Fruit fly (Drosophila melanogaster) whole organism, embryonic: ENCODE results near the gene CG5096.
A peak's percentile ranks its signal among the peaks of the same experiment; 100 is the strongest.

ENCODE experiments used
- Asciz ChIP-seq: fragments of 200-800 bp; sonication (Bioruptor generic); optimal IDR thresholded peaks from 2 replicates; lab custom pipeline; 2017; ENCODE audit warnings: missing biosample characterization, mild to moderate bottlenecking, missing genetic modification characterization, missing genetic modification reagents
- B-H2 ChIP-seq: fragments of 200-800 bp; sonication (Bioruptor generic); optimal IDR thresholded peaks from 2 replicates; lab custom pipeline; 2018; ENCODE audit warnings: missing biosample characterization, mild to moderate bottlenecking, missing genetic modification characterization
- CG10366 ChIP-seq: fragments of 200-800 bp; sonication (Bioruptor generic); IDR thresholded peaks from 2 replicates; pipeline ENCODE4 v1.3.6; 2022; ENCODE audit warnings: missing biosample characterization, missing genetic modification characterization
- CG10979 ChIP-seq: fragments of 200-800 bp; sonication (Bioruptor generic); optimal IDR thresholded peaks from 2 replicates; lab custom pipeline; 2018; ENCODE audit warnings: missing biosample characterization, mild to moderate bottlenecking, missing genetic modification characterization, moderate library complexity
- CG11085 ChIP-seq: fragments of 200-800 bp; sonication (Bioruptor generic); IDR thresholded peaks from 2 replicates; pipeline ENCODE4 v1.3.6; 2022; ENCODE audit warnings: missing biosample characterization, missing genetic modification characterization
- CG13123 ChIP-seq: fragments of 200-800 bp; sonication (Bioruptor generic); optimal IDR thresholded peaks from 2 replicates; lab custom pipeline; 2016; ENCODE audit warnings: missing biosample characterization, missing genetic modification characterization
- CG15514 ChIP-seq: fragments of 200-800 bp; sonication (Bioruptor generic); optimal IDR thresholded peaks from 3 replicates; lab custom pipeline; 2017; ENCODE audit warnings: missing biosample characterization, missing genetic modification characterization, mild to moderate bottlenecking, moderate library complexity, missing genetic modification reagents
- CG16779 ChIP-seq: fragments of 200-800 bp; sonication (Bioruptor generic); IDR thresholded peaks from 2 replicates; pipeline ENCODE4 v1.3.6; 2022; ENCODE audit warnings: missing biosample characterization, missing genetic modification characterization
- CG2199 ChIP-seq: fragments of 200-800 bp; sonication (Bioruptor generic); IDR thresholded peaks from 3 replicates; pipeline ENCODE4 v1.3.6; 2022; ENCODE audit warnings: missing biosample characterization, missing genetic modification characterization
- CG3163 ChIP-seq: fragments of 200-800 bp; sonication (Bioruptor generic); optimal IDR thresholded peaks from 3 replicates; lab custom pipeline; 2016; ENCODE audit warnings: missing biosample characterization, missing genetic modification characterization
- CG3847 ChIP-seq: fragments of 200-800 bp; sonication (Bioruptor generic); IDR thresholded peaks from 2 replicates; pipeline ENCODE4 v1.3.6; 2022; ENCODE audit warnings: missing biosample characterization, missing genetic modification characterization
- CG4282 ChIP-seq: fragments of 200-800 bp; sonication (Bioruptor generic); optimal IDR thresholded peaks from 2 replicates; lab custom pipeline; 2016; ENCODE audit warnings: missing biosample characterization, missing genetic modification characterization
- CG4617 ChIP-seq: fragments of 200-800 bp; sonication (Bioruptor generic); optimal IDR thresholded peaks from 3 replicates; lab custom pipeline; 2016; ENCODE audit warnings: missing biosample characterization, missing genetic modification characterization, borderline replicate concordance
- CG7556 ChIP-seq: fragments of 200-800 bp; sonication (Bioruptor generic); optimal IDR thresholded peaks from 2 replicates; lab custom pipeline; 2017; ENCODE audit warnings: missing biosample characterization, mild to moderate bottlenecking, missing genetic modification characterization
- CG8924 ChIP-seq: fragments of 200-800 bp; optimal IDR thresholded peaks from 3 replicates; lab custom pipeline; 2019; ENCODE audit warnings: missing biosample characterization, mild to moderate bottlenecking, missing genetic modification characterization, moderate library complexity
- D19A ChIP-seq: fragments of 200-800 bp; optimal IDR thresholded peaks from 3 replicates; lab custom pipeline; 2019; ENCODE audit warnings: missing biosample characterization, mild to moderate bottlenecking, missing genetic modification characterization, moderate library complexity
- E2f1 ChIP-seq: fragments of 200-800 bp; sonication (Bioruptor generic); IDR thresholded peaks from 2 replicates; pipeline ENCODE4 v1.3.6; 2022; ENCODE audit warnings: missing biosample characterization, missing genetic modification characterization
- Fer2 ChIP-seq: fragments of 200-800 bp; sonication (Bioruptor generic); optimal IDR thresholded peaks from 2 replicates; lab custom pipeline; 2018; ENCODE audit warnings: missing biosample characterization, mild to moderate bottlenecking, missing genetic modification characterization, moderate library complexity
- GATAe ChIP-seq: fragments of 200-800 bp; sonication (Bioruptor generic); conservative IDR thresholded peaks from 2 replicates; pipeline ENCODE4 v1.3.6; 2022; ENCODE audit warnings: missing biosample characterization, missing genetic modification characterization
- HLH3B ChIP-seq: fragments of 200-800 bp; sonication (Bioruptor generic); IDR thresholded peaks from 2 replicates; pipeline ENCODE4 v1.3.6; 2022; ENCODE audit warnings: missing biosample characterization, missing genetic modification characterization
- HmgD ChIP-seq: fragments of 200-800 bp; sonication (Bioruptor generic); optimal IDR thresholded peaks from 3 replicates; lab custom pipeline; 2016; ENCODE audit warnings: missing biosample characterization, missing genetic modification characterization
- Hmx ChIP-seq: fragments of 200-800 bp; sonication (Bioruptor generic); optimal IDR thresholded peaks from 2 replicates; lab custom pipeline; 2016; ENCODE audit warnings: missing biosample characterization, missing genetic modification characterization
- Nf-YC ChIP-seq: fragments of 200-800 bp; optimal IDR thresholded peaks from 3 replicates; lab custom pipeline; 2019; ENCODE audit warnings: missing biosample characterization, mild to moderate bottlenecking, missing genetic modification characterization, moderate library complexity
- Pdp1 ChIP-seq, 2 experiments: fragments of 200-800 bp; sonication (Bioruptor generic); optimal IDR thresholded peaks; 3 replicates each; lab custom pipeline; 2016; ENCODE audit warnings: missing biosample characterization in 2 of 2, missing genetic modification characterization in 2 of 2, mild to moderate bottlenecking in 1 of 2, moderate library complexity in 1 of 2
- Scr ChIP-seq: fragments of 200-800 bp; sonication (Bioruptor generic); IDR thresholded peaks from 2 replicates; pipeline ENCODE4 v1.3.6; 2022; ENCODE audit warnings: missing biosample characterization, missing genetic modification characterization; ENCODE audit not compliant: partially characterized antibody
- YL-1 ChIP-seq: fragments of 200-800 bp; sonication (Bioruptor generic); optimal IDR thresholded peaks from 3 replicates; lab custom pipeline; 2017; ENCODE audit warnings: missing biosample characterization, mild to moderate bottlenecking, missing genetic modification characterization
- abd-A ChIP-seq: fragments of 200-800 bp; sonication (Bioruptor generic); optimal IDR thresholded peaks from 3 replicates; lab custom pipeline; 2019; ENCODE audit warnings: missing biosample characterization, mild to moderate bottlenecking, missing genetic modification characterization, moderate library complexity
- bab2 ChIP-seq: fragments of 200-800 bp; sonication (Bioruptor generic); optimal IDR thresholded peaks from 2 replicates; lab custom pipeline; 2016; ENCODE audit warnings: missing biosample characterization, missing genetic modification characterization
- btn ChIP-seq: fragments of 200-800 bp; sonication (Bioruptor generic); optimal IDR thresholded peaks from 2 replicates; lab custom pipeline; 2016; ENCODE audit warnings: missing biosample characterization, missing genetic modification characterization
- cad ChIP-seq: fragments of >200 bp; optimal IDR thresholded peaks from 2 replicates; lab custom pipeline; 2017; ENCODE audit warnings: missing biosample characterization, missing genetic modification characterization
- chm ChIP-seq: fragments of 200-800 bp; sonication (Bioruptor generic); IDR thresholded peaks from 2 replicates; pipeline ENCODE4 v1.3.6; 2022; ENCODE audit warnings: missing biosample characterization, missing genetic modification characterization
- dm ChIP-seq: fragments of 200-800 bp; sonication (Bioruptor generic); optimal IDR thresholded peaks from 3 replicates; lab custom pipeline; 2016; ENCODE audit warnings: missing biosample characterization, missing genetic modification characterization
- ems ChIP-seq: fragments of 200-800 bp; sonication (Bioruptor generic); optimal IDR thresholded peaks from 3 replicates; lab custom pipeline; 2016; ENCODE audit warnings: missing biosample characterization, missing genetic modification characterization
- en ChIP-seq: fragments of 200-800 bp; sonication (Bioruptor generic); optimal IDR thresholded peaks from 2 replicates; lab custom pipeline; 2016; ENCODE audit warnings: missing biosample characterization, missing genetic modification characterization
- ewg ChIP-seq: fragments of 200-800 bp; sonication (Bioruptor generic); optimal IDR thresholded peaks from 3 replicates; lab custom pipeline; 2017; ENCODE audit warnings: mild to moderate bottlenecking, missing biosample characterization, missing genetic modification reagents, missing genetic modification characterization
- eyg ChIP-seq: fragments of 200-800 bp; sonication (Bioruptor generic); optimal IDR thresholded peaks from 3 replicates; lab custom pipeline; 2016; ENCODE audit warnings: missing biosample characterization, missing genetic modification characterization
- fu2 ChIP-seq: fragments of 200-800 bp; sonication (Bioruptor generic); optimal IDR thresholded peaks from 2 replicates; lab custom pipeline; 2016; ENCODE audit warnings: missing biosample characterization, missing genetic modification characterization
- gce ChIP-seq: fragments of 200-800 bp; sonication (Bioruptor generic); IDR thresholded peaks from 3 replicates; pipeline ENCODE4 v1.3.6; 2022; ENCODE audit warnings: missing biosample characterization, missing genetic modification characterization
- gcm ChIP-seq: fragments of 200-800 bp; sonication (Bioruptor generic); optimal IDR thresholded peaks from 2 replicates; lab custom pipeline; 2019; ENCODE audit warnings: missing biosample characterization, mild to moderate bottlenecking, missing genetic modification characterization, moderate library complexity
- hb ChIP-seq: fragments of 200-800 bp; sonication (Bioruptor generic); IDR thresholded peaks from 3 replicates; pipeline ENCODE4 v1.3.6; 2022; ENCODE audit warnings: missing biosample characterization, missing genetic modification characterization; ENCODE audit not compliant: partially characterized antibody
- hth ChIP-seq: fragments of >200 bp; optimal IDR thresholded peaks from 2 replicates; lab custom pipeline; 2017; ENCODE audit warnings: inconsistent platforms
- luna ChIP-seq: fragments of 200-800 bp; sonication (Bioruptor generic); optimal IDR thresholded peaks from 2 replicates; lab custom pipeline; 2016; ENCODE audit warnings: missing biosample characterization, missing genetic modification characterization
- otp ChIP-seq: fragments of 200-800 bp; sonication (Bioruptor generic); IDR thresholded peaks from 3 replicates; pipeline ENCODE4, ENCODE4 v1.3.6; 2022; ENCODE audit warnings: missing biosample characterization, missing genetic modification characterization
- p53 ChIP-seq: fragments of 200-800 bp; sonication (Bioruptor generic); optimal IDR thresholded peaks from 2 replicates; lab custom pipeline; 2016; ENCODE audit warnings: missing biosample characterization, missing genetic modification characterization
- pho ChIP-seq: fragments of 200-800 bp; sonication (Bioruptor generic); optimal IDR thresholded peaks from 2 replicates; lab custom pipeline; 2016; ENCODE audit warnings: missing biosample characterization, missing genetic modification characterization
- ro ChIP-seq: fragments of 200-800 bp; sonication (Bioruptor generic); IDR thresholded peaks from 2 replicates; pipeline ENCODE4 v1.3.6; 2022; ENCODE audit warnings: missing biosample characterization, missing genetic modification characterization
- sim ChIP-seq: fragments of 200-800 bp; sonication (Bioruptor generic); IDR thresholded peaks from 2 replicates; pipeline ENCODE4 v1.3.6; 2022; ENCODE audit warnings: missing biosample characterization, missing genetic modification characterization
- sisA ChIP-seq: fragments of 200-800 bp; sonication (Bioruptor generic); IDR thresholded peaks from 2 replicates; pipeline ENCODE4 v1.3.6; 2022; ENCODE audit warnings: missing biosample characterization, missing genetic modification characterization
- slbo ChIP-seq: fragments of 200-800 bp; sonication (Bioruptor generic); IDR thresholded peaks from 2 replicates; pipeline ENCODE4 v1.3.6; 2022; ENCODE audit warnings: missing biosample characterization, missing genetic modification characterization
- trem ChIP-seq: fragments of 200-800 bp; optimal IDR thresholded peaks from 3 replicates; lab custom pipeline; 2019; ENCODE audit warnings: missing biosample characterization, mild to moderate bottlenecking, missing genetic modification characterization, moderate library complexity
- unc-4 ChIP-seq: fragments of 200-800 bp; sonication (Bioruptor generic); IDR thresholded peaks from 2 replicates; pipeline ENCODE4 v1.3.6; 2022; ENCODE audit warnings: missing biosample characterization, missing genetic modification characterization; ENCODE audit not compliant: partially characterized antibody

Gene CG5096

dm6 chr2L:10381890-10382450, at the start of gene CG5096 (continued):
- 0 out of 2 replicates have a peak, but pooled peaks have one; percentile 60 for TF ChIP-seq CG16779 (GFP tag; lab: Robert Waterston, UW)
- peak; percentile 70; the same call in 1 of the 2 replicates for TF ChIP-seq sim (GFP tag; lab: Robert Waterston, UW)
- TF ChIP-seq en (GFP tag; lab: Kevin White, UChicago): peak; percentile 72
- TF ChIP-seq chm (GFP tag; lab: Robert Waterston, UW): peak; percentile 83
- TF ChIP-seq CG10979 (tag; lab: Kevin White, UChicago): peak; percentile 80
- TF ChIP-seq CG2199: peak; percentile 70; the same call in 1 of the 3 replicates
- peak; percentile 87 for TF ChIP-seq otp (GFP tag; lab: Robert Waterston, UW)
- TF ChIP-seq sisA: peak; percentile 72; the same call in 1 of the 2 replicates
- TF ChIP-seq HLH3B (GFP tag; lab: Robert Waterston, UW): peak; percentile 93; the same call in 1 of the 2 replicates
- TF ChIP-seq CG11085: peak; percentile 83
- TF ChIP-seq GATAe (GFP tag; lab: Robert Waterston, UW): peak; percentile 100
- peak; percentile 78 to 79 for TF ChIP-seq Pdp1 (GFP tag; optimal IDR thresholded peaks at IDR 0.05; lab: Kevin White, UChicago)
- TF ChIP-seq YL-1 (GFP tag; lab: Kevin White, UChicago): peak; percentile 35
- no peak for TF ChIP-seq hth (lab: Kevin White, UChicago)
- peak; percentile 85 for TF ChIP-seq CG15514
- no peak for TF ChIP-seq hb (GFP tag; lab: Robert Waterston, UW)
- TF ChIP-seq CG3847 (GFP tag; lab: Robert Waterston, UW): peak; percentile 82; the same call in 1 of the 2 replicates
- peak; percentile 81 for TF ChIP-seq CG7556
- TF ChIP-seq pho (GFP tag; lab: Kevin White, UChicago): peak; percentile 84
- TF ChIP-seq HmgD (GFP tag; lab: Kevin White, UChicago): no peak
- peak; percentile 68 for TF ChIP-seq fu2 (GFP tag; lab: Kevin White, UChicago)
- no peak for TF ChIP-seq cad (GFP tag; lab: Kevin White, UChicago)
- TF ChIP-seq eyg (GFP tag; lab: Kevin White, UChicago): peak; percentile 69
- peak; percentile 45 for TF ChIP-seq CG4617 (GFP tag; lab: Kevin White, UChicago)
- TF ChIP-seq Asciz: peak; percentile 87
- TF ChIP-seq dm (GFP tag; lab: Kevin White, UChicago): peak; percentile 55
- TF ChIP-seq ro (GFP tag; lab: Robert Waterston, UW): peak; percentile 39; the same call in 1 of the 2 replicates
- no peak for TF ChIP-seq abd-A
- no peak; the same call in 2 of the 3 replicates for TF ChIP-seq gce (GFP tag; lab: Robert Waterston, UW)
- peak; percentile 78 for TF ChIP-seq bab2
- peak; percentile 91 for TF ChIP-seq CG10366 (GFP tag; lab: Robert Waterston, UW)
- TF ChIP-seq btn (GFP tag; lab: Kevin White, UChicago): peak; percentile 41
- peak; percentile 69 for TF ChIP-seq Nf-YC (tag; lab: Kevin White, UChicago)
- TF ChIP-seq ems: peak; percentile 81
- TF ChIP-seq CG13123 (GFP tag; lab: Kevin White, UChicago): peak; percentile 71
- TF ChIP-seq trem (tag; lab: Kevin White, UChicago): peak; percentile 75
- TF ChIP-seq CG4282 (GFP tag; lab: Kevin White, UChicago): peak; percentile 2
- no peak for TF ChIP-seq unc-4 (GFP tag; lab: Robert Waterston, UW)
- TF ChIP-seq slbo (GFP tag; lab: Robert Waterston, UW): peak; percentile 91
- no peak for TF ChIP-seq Scr (GFP tag; lab: Robert Waterston, UW)
- no peak for TF ChIP-seq p53 (GFP tag; lab: Kevin White, UChicago)
- peak; percentile 94 for TF ChIP-seq CG8924
- peak; percentile 87 for TF ChIP-seq gcm (GFP tag; lab: Kevin White, UChicago)
- peak; percentile 96 for TF ChIP-seq D19A (tag; lab: Kevin White, UChicago)
- peak; percentile 64 for TF ChIP-seq ewg
- peak; percentile 45 for TF ChIP-seq luna (GFP tag; lab: Kevin White, UChicago)
- TF ChIP-seq Hmx (GFP tag; lab: Kevin White, UChicago): peak; percentile 69
- peak; percentile 84 for TF ChIP-seq Fer2 (tag; lab: Kevin White, UChicago)
- TF ChIP-seq CG3163 (GFP tag; lab: Kevin White, UChicago): peak; percentile 46
- TF ChIP-seq B-H2: peak; percentile 84
- TF ChIP-seq E2f1 (GFP tag; lab: Robert Waterston, UW): peak; percentile 88
